Worm (Caenorhabditis elegans) whole organism, L4 larva: ENCODE data around the gene ceh-1.

ENCODE experiments used
- D1046.2 ChIP-seq: fragments of 200-800 bp; sonication (Bioruptor generic); IDR thresholded peaks from 2 replicates; pipeline ENCODE4 v1.3.6; 2022; ENCODE audit warnings: missing genetic modification characterization, missing compliant biosample characterization
- F44E2.7 ChIP-seq: fragments of 200-800 bp; sonication (Bioruptor generic); IDR thresholded peaks from 2 replicates; pipeline ENCODE4 v2.1.2; 2022; ENCODE audit warnings: missing genetic modification characterization, missing compliant biosample characterization
- T26A8.4 ChIP-seq: fragments of 200-800 bp; sonication (Bioruptor generic); IDR thresholded peaks from 2 replicates; pipeline ENCODE4 v1.3.6; 2022; ENCODE audit warnings: missing genetic modification characterization, missing compliant biosample characterization
- Y48G9A.11 ChIP-seq: fragments of 200-800 bp; sonication (Bioruptor generic); IDR thresholded peaks from 2 replicates; pipeline ENCODE4 v1.3.6; 2022; ENCODE audit warnings: missing genetic modification reagents, missing genetic modification characterization, missing compliant biosample characterization
- Y5F2A.4 ChIP-seq: fragments of 200-800 bp; sonication (Bioruptor generic); optimal IDR thresholded peaks from 2 replicates; lab custom pipeline; 2018; ENCODE audit warnings: mild to moderate bottlenecking, missing genetic modification characterization, missing compliant biosample characterization
- aha-1 ChIP-seq: fragments of 150-350 bp; peaks from one replicate; lab custom pipeline; 2014; ENCODE audit warnings: missing biosample characterization, missing genetic modification characterization
- arid-1 ChIP-seq: fragments of 200-800 bp; sonication (Bioruptor generic); conservative IDR thresholded peaks from 2 replicates; pipeline ENCODE4 v1.3.6; 2022; ENCODE audit warnings: missing genetic modification reagents, missing genetic modification characterization, missing compliant biosample characterization
- attf-4 ChIP-seq: sonication (generic microtip); optimal IDR thresholded peaks from 3 replicates; lab custom pipeline; 2017; ENCODE audit warnings: missing biosample characterization, missing genetic modification characterization
- ceh-44 ChIP-seq: fragments of 200-800 bp; sonication (Bioruptor generic); IDR thresholded peaks from 2 replicates; pipeline ENCODE4 v1.3.6; 2022; ENCODE audit warnings: missing genetic modification reagents, missing genetic modification characterization, missing compliant biosample characterization
- daf-16 ChIP-seq, 3 experiments: sonication (generic microtip); optimal IDR thresholded peaks; 2 replicates each; lab custom pipeline; 2016 to 2017; ENCODE audit warnings: missing genetic modification characterization in 3 of 3, missing genetic modification reagents in 3 of 3, mild to moderate bottlenecking in 2 of 3, missing compliant biosample characterization in 2 of 3, missing biosample characterization in 1 of 3, moderate library complexity in 1 of 3
- daf-8 ChIP-seq: fragments of 200-800 bp; sonication (Bioruptor generic); IDR thresholded peaks from 2 replicates; pipeline ENCODE4 v1.3.6; 2022; ENCODE audit warnings: missing genetic modification characterization, missing compliant biosample characterization
- dmd-8 ChIP-seq: fragments of 200-800 bp; sonication (Bioruptor generic); IDR thresholded peaks from 2 replicates; pipeline ENCODE4 v1.3.6; 2022; ENCODE audit warnings: missing genetic modification characterization, missing compliant biosample characterization
- dmd-9 ChIP-seq: fragments of 200-800 bp; sonication (Bioruptor generic); IDR thresholded peaks from 2 replicates; pipeline ENCODE4 v1.3.6; 2022; ENCODE audit warnings: missing genetic modification reagents, missing genetic modification characterization, missing compliant biosample characterization
- dve-1 ChIP-seq: sonication (generic microtip); optimal IDR thresholded peaks from 2 replicates; lab custom pipeline; 2017; ENCODE audit warnings: antibody characterized with exemption, mild to moderate bottlenecking, missing genetic modification characterization, missing compliant biosample characterization; ENCODE audit not compliant: insufficient read depth
- gei-8 ChIP-seq: fragments of 200-800 bp; sonication (Bioruptor generic); optimal IDR thresholded peaks from 2 replicates; lab custom pipeline; 2018; ENCODE audit warnings: mild to moderate bottlenecking, missing genetic modification characterization, missing compliant biosample characterization
- hif-1 ChIP-seq, 2 experiments: sonication (generic microtip); optimal IDR thresholded peaks; 2 replicates each; lab custom pipeline; 2016 to 2017; ENCODE audit warnings: missing compliant biosample characterization in 2 of 2, missing genetic modification characterization in 2 of 2, missing genetic modification reagents in 2 of 2, missing genotype in 2 of 2, mild to moderate bottlenecking in 1 of 2
- hlh-11 ChIP-seq: fragments of 200-800 bp; sonication (Bioruptor generic); optimal IDR thresholded peaks from 2 replicates; lab custom pipeline; 2018; ENCODE audit warnings: mild to moderate bottlenecking, missing genetic modification characterization, missing compliant biosample characterization
- hlh-30 ChIP-seq: sonication (generic microtip); optimal IDR thresholded peaks from 2 replicates; lab custom pipeline; 2017; ENCODE audit warnings: antibody characterized with exemption, mild to moderate bottlenecking, missing genetic modification characterization, missing compliant biosample characterization; ENCODE audit not compliant: insufficient read depth
- hmg-1.1 ChIP-seq: fragments of 200-800 bp; sonication (Bioruptor generic); IDR thresholded peaks from 2 replicates; pipeline ENCODE4 v1.3.6; 2022; ENCODE audit warnings: missing genetic modification reagents, missing genetic modification characterization, missing compliant biosample characterization
- jun-1 ChIP-seq: fragments of 150-350 bp; optimal IDR thresholded peaks from 2 replicates; lab custom pipeline; 2014; ENCODE audit warnings: missing biosample characterization, missing genetic modification reagents, missing genetic modification characterization
- lim-7 ChIP-seq: fragments of 200-800 bp; sonication (Bioruptor generic); IDR thresholded peaks from 2 replicates; pipeline ENCODE4 v1.3.6; 2022; ENCODE audit warnings: missing genetic modification characterization, missing compliant biosample characterization
- lin-29 ChIP-seq: fragments of 200-800 bp; sonication (Bioruptor generic); IDR thresholded peaks from 2 replicates; pipeline ENCODE4 v1.3.6; 2022; ENCODE audit warnings: missing genetic modification reagents, missing genetic modification characterization, missing compliant biosample characterization
- lir-3 ChIP-seq: sonication (generic microtip); optimal IDR thresholded peaks from 2 replicates; lab custom pipeline; 2016; ENCODE audit warnings: mild to moderate bottlenecking, missing genetic modification characterization, missing compliant biosample characterization
- lsy-2 ChIP-seq, 2 experiments: fragments of 150-350 bp in 1 of 2; sonication (generic microtip) in 1 of 2; optimal IDR thresholded peaks; 2 replicates each; lab custom pipeline; 2014 to 2017; ENCODE audit warnings: missing biosample characterization in 2 of 2, missing genetic modification characterization in 2 of 2
- madf-5 ChIP-seq, 2 experiments: fragments of 200-800 bp; sonication (Bioruptor generic); IDR thresholded peaks; 2 replicates each; pipeline ENCODE4 v1.3.6; 2022; ENCODE audit warnings: missing compliant biosample characterization in 2 of 2, missing genetic modification characterization in 2 of 2
- madf-9 ChIP-seq: fragments of 200-800 bp; sonication (Bioruptor generic); conservative IDR thresholded peaks from 2 replicates; pipeline ENCODE4 v1.3.6; 2022; ENCODE audit warnings: missing genetic modification reagents, missing genetic modification characterization, missing compliant biosample characterization
- mdl-1 ChIP-seq, 2 experiments: fragments of 150-350 bp in 1 of 2; sonication (generic microtip) in 1 of 2; optimal IDR thresholded peaks; 2 replicates each; lab custom pipeline; 2014 to 2017; ENCODE audit warnings: missing biosample characterization in 2 of 2, missing genetic modification characterization in 2 of 2
- mdt-29 ChIP-seq: fragments of 200-800 bp; sonication (Bioruptor generic); IDR thresholded peaks from 2 replicates; pipeline ENCODE4 v1.3.6; 2022; ENCODE audit warnings: missing genetic modification reagents, missing genetic modification characterization, missing compliant biosample characterization
- mep-1 ChIP-seq: fragments of 150-350 bp; sonication (generic microtip); optimal IDR thresholded peaks from 3 replicates; lab custom pipeline; 2014; ENCODE audit warnings: missing biosample characterization, missing genetic modification characterization
- mxl-3 ChIP-seq: fragments of 200-800 bp; sonication (Bioruptor generic); optimal IDR thresholded peaks from 2 replicates; lab custom pipeline; 2018; ENCODE audit warnings: mild to moderate bottlenecking, missing genetic modification characterization, missing compliant biosample characterization
- nhr-102 ChIP-seq: sonication (generic microtip); optimal IDR thresholded peaks from 2 replicates; lab custom pipeline; 2016; ENCODE audit warnings: mild to moderate bottlenecking, missing genetic modification characterization, moderate library complexity, missing compliant biosample characterization
- nhr-111 ChIP-seq: fragments of 200-800 bp; sonication (Bioruptor generic); optimal IDR thresholded peaks from 2 replicates; lab custom pipeline; 2018; ENCODE audit warnings: mild to moderate bottlenecking, missing genetic modification characterization, missing compliant biosample characterization
- nhr-41 ChIP-seq: fragments of 200-800 bp; sonication (Bioruptor generic); IDR thresholded peaks from 2 replicates; pipeline ENCODE4 v1.3.6; 2022; ENCODE audit warnings: missing genetic modification reagents, missing genetic modification characterization, missing compliant biosample characterization
- nhr-42 ChIP-seq: fragments of 200-800 bp; sonication (Bioruptor generic); IDR thresholded peaks from 2 replicates; pipeline ENCODE4 v1.3.6; 2022; ENCODE audit warnings: missing genetic modification characterization, missing compliant biosample characterization
- nhr-48 ChIP-seq: sonication (generic microtip); optimal IDR thresholded peaks from 2 replicates; lab custom pipeline; 2016; ENCODE audit warnings: mild to moderate bottlenecking, missing genetic modification characterization, missing compliant biosample characterization
- nhr-6 ChIP-seq: fragments of 150-350 bp; optimal IDR thresholded peaks from 2 replicates; lab custom pipeline; 2014; ENCODE audit warnings: missing biosample characterization, missing genetic modification characterization
- php-3 ChIP-seq: fragments of 200-800 bp; sonication (Bioruptor generic); IDR thresholded peaks from 2 replicates; pipeline ENCODE4 v1.3.6; 2022; ENCODE audit warnings: missing genetic modification reagents, missing genetic modification characterization, missing compliant biosample characterization
- rbr-2 ChIP-seq: sonication (generic microtip); optimal IDR thresholded peaks from 2 replicates; lab custom pipeline; 2016; ENCODE audit warnings: missing genotype, missing genetic modification characterization, missing compliant biosample characterization
- sdz-12 ChIP-seq: fragments of 200-800 bp; sonication (Bioruptor generic); optimal IDR thresholded peaks from 2 replicates; lab custom pipeline; 2018; ENCODE audit warnings: mild to moderate bottlenecking, missing genetic modification characterization, missing compliant biosample characterization
- set-16 ChIP-seq: fragments of 200-800 bp; sonication (Bioruptor generic); IDR thresholded peaks from 2 replicates; pipeline ENCODE4 v1.3.6; 2022; ENCODE audit warnings: missing genetic modification reagents, missing genetic modification characterization, missing compliant biosample characterization
- snpc-1.2 ChIP-seq: fragments of 200-800 bp; sonication (Bioruptor generic); IDR thresholded peaks from 2 replicates; pipeline ENCODE4 v1.3.6; 2022; ENCODE audit warnings: missing genetic modification reagents, missing genetic modification characterization, missing compliant biosample characterization
- spr-1 ChIP-seq: sonication (generic microtip); optimal IDR thresholded peaks from 2 replicates; lab custom pipeline; 2016; ENCODE audit warnings: mild to moderate bottlenecking, missing genetic modification characterization, missing compliant biosample characterization
- spr-3 ChIP-seq: fragments of 200-800 bp; sonication (Bioruptor generic); optimal IDR thresholded peaks from 2 replicates; lab custom pipeline; 2018; ENCODE audit warnings: mild to moderate bottlenecking, missing genetic modification characterization, missing compliant biosample characterization
- tag-97 ChIP-seq: fragments of 200-800 bp; sonication (Bioruptor generic); IDR thresholded peaks from 2 replicates; pipeline ENCODE4 v1.3.6; 2022; ENCODE audit warnings: missing genetic modification characterization, missing compliant biosample characterization
- vab-7 ChIP-seq: fragments of 200-800 bp; sonication (Bioruptor generic); IDR thresholded peaks from 2 replicates; pipeline ENCODE4 v1.3.6; 2022; ENCODE audit warnings: missing genetic modification reagents, missing genetic modification characterization, missing compliant biosample characterization
- zfp-2 ChIP-seq: sonication (generic microtip); optimal IDR thresholded peaks from 2 replicates; lab custom pipeline; 2016; ENCODE audit warnings: mild to moderate bottlenecking, missing genetic modification characterization, missing compliant biosample characterization
- zip-2 ChIP-seq: fragments of 150-350 bp; optimal IDR thresholded peaks from 2 replicates; lab custom pipeline; 2014; ENCODE audit warnings: missing biosample characterization, missing genetic modification characterization

The ceh-1 gene

DNA sequence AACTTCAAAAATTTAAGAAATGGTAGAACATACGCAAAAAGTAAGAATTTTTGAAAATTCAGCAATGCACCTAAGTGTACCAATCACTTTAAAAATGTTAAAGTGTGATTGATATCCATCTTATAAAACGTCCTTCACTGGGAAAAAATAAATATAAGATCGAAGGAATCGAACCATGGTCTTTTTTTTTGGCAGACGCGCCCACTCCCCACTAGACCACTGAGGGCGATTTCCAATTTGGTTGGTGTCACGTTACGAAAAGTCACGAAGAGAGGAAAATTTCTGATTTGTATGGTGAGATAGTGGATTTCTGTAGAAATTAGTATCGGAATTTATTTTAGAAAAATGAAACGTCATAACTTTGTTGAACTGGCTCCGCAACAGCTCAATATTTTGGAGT, 46.7 kb downstream of the ceh-1 start:
- TF ChIP-seq attf-4 (no peak), lir-3 (no peak), mdl-1 (tag; optimal IDR thresholded peaks at IDR 0.05; lab: Kevin White, UChicago) (no peak), snpc-1.2 (peak; percentile 67; the same call in 1 of the 2 replicates), jun-1 (tag; lab: Kevin White, UChicago) (no peak), madf-5 (GFP tag; IDR thresholded peaks at IDR 0.05; lab: Robert Waterston, UW) (no peak), lin-29 (GFP tag; lab: Robert Waterston, UW) (no peak), mdt-29 (GFP tag; lab: Robert Waterston, UW) (no peak), hif-1 (tag; optimal IDR thresholded peaks at IDR 0.05; lab: Kevin White, UChicago) (no peak), dve-1 (tag; lab: Kevin White, UChicago) (no peak), tag-97 (GFP tag; lab: Robert Waterston, UW) (no peak), lim-7 (GFP tag; lab: Robert Waterston, UW) (peak; percentile 60), daf-8 (no peak), nhr-48 (tag; lab: Kevin White, UChicago) (no peak), dmd-8 (GFP tag; lab: Robert Waterston, UW) (no peak), nhr-111 (no peak), ceh-44 (GFP tag; lab: Robert Waterston, UW) (no peak), zip-2 (tag; lab: Kevin White, UChicago) (no peak), hlh-30 (tag; lab: Kevin White, UChicago) (peak; percentile 15)

DNA sequence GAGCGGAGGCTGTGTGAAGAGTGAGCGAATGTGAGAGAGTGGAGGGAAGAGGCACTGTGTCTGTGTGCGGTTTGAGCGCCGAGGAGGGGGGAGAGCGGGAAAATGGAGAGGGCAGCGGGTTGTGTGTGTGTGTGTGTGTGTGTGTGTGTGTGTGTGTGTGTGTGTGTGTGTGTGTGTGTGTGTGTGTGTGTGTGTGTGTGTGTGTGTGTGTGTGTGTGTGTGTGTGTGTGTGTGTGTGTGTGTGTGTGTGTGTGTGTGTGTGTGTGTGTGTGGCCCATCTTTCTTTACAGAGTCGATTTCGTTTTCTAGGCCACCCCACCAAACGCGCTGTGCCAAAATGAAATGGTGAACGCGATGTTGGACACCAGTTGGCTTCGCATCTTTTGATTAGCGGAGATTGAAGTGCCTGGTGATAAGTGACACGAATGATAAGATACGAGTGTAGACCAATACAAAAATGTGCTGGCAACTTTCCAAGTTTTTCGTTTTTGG, 47.5 kb downstream of the ceh-1 start:
- TF ChIP-seq set-16 (GFP tag; lab: Robert Waterston, UW), result peak; percentile 92
- peak; percentile 84 for TF ChIP-seq arid-1 (GFP tag; lab: Robert Waterston, UW)
- peak; percentile 79 for TF ChIP-seq nhr-102 (tag; lab: Kevin White, UChicago)
- TF ChIP-seq Y5F2A.4 (GFP tag; lab: Kevin White, UChicago), result peak; percentile 81
- peak; percentile 95 for TF ChIP-seq hmg-1.1 (GFP tag; lab: Robert Waterston, UW)
- TF ChIP-seq mxl-3 (GFP tag; lab: Kevin White, UChicago), result peak; percentile 93
- TF ChIP-seq nhr-41 (GFP tag; lab: Robert Waterston, UW), result peak; percentile 51
- peak; percentile 93 for TF ChIP-seq gei-8 (GFP tag; lab: Kevin White, UChicago)
- peak; percentile 81 for TF ChIP-seq mep-1 (tag; lab: Kevin White, UChicago)
- TF ChIP-seq nhr-6, result peak; percentile 56
- peak; percentile 91 for TF ChIP-seq nhr-42
- TF ChIP-seq hlh-11, result peak; percentile 98
- TF ChIP-seq madf-9 (GFP tag; lab: Robert Waterston, UW), result peak; percentile 86
- TF ChIP-seq spr-1 (tag; lab: Kevin White, UChicago), result peak; percentile 24
- TF ChIP-seq zfp-2 (tag; lab: Kevin White, UChicago), result peak; percentile 22
- peak; percentile 56 for TF ChIP-seq hlh-30 (tag; lab: Kevin White, UChicago)
- TF ChIP-seq nhr-111, result peak; percentile 64
- peak; percentile 76; the same call in 1 of the 2 replicates for TF ChIP-seq php-3
- TF ChIP-seq daf-16 (GFP tag; optimal IDR thresholded peaks at IDR 0.05; lab: Kevin White, UChicago), result peak in 1 of 2 experiments; percentile 92
- peak; percentile 22 for TF ChIP-seq daf-16 (tag; optimal IDR thresholded peaks at IDR 0.05; lab: Kevin White, UChicago)
- peak; percentile 53; the same call in 1 of the 2 replicates for TF ChIP-seq D1046.2 (GFP tag; lab: Robert Waterston, UW)
- peak; percentile 93 for TF ChIP-seq T26A8.4
- TF ChIP-seq Y48G9A.11 (GFP tag; lab: Robert Waterston, UW), result 0 out of 2 replicates have a peak, but pooled peaks have one; percentile 14
- peak; percentile 85 for TF ChIP-seq sdz-12 (GFP tag; lab: Kevin White, UChicago)
- peak in 1 of 2 experiments; percentile 11 for TF ChIP-seq mdl-1 (tag; optimal IDR thresholded peaks at IDR 0.05; lab: Kevin White, UChicago)
- TF ChIP-seq dve-1 (tag; lab: Kevin White, UChicago), result peak; percentile 89
- peak in 1 of 2 experiments; percentile 35 for TF ChIP-seq lsy-2 (tag; optimal IDR thresholded peaks at IDR 0.05; lab: Kevin White, UChicago)
- peak; percentile 97 for TF ChIP-seq aha-1 (tag; lab: Kevin White, UChicago)
- TF ChIP-seq dmd-9 (GFP tag; lab: Robert Waterston, UW), result peak; percentile 92
- TF ChIP-seq rbr-2 (tag; lab: Kevin White, UChicago), result peak; percentile 76
- peak; percentile 62; the same call in 1 of the 2 replicates for TF ChIP-seq snpc-1.2
- peak; percentile 88 for TF ChIP-seq spr-3 (GFP tag; lab: Kevin White, UChicago)
- TF ChIP-seq vab-7 (GFP tag; lab: Robert Waterston, UW), result peak; percentile 66
- TF ChIP-seq mdt-29 (GFP tag; lab: Robert Waterston, UW), result peak; percentile 55; the same call in 1 of the 2 replicates
- 0 out of 2 replicates have a peak, but pooled peaks have one; percentile 3 for TF ChIP-seq F44E2.7 (GFP tag; lab: Robert Waterston, UW)
